Worm (Caenorhabditis elegans) whole organism, L4 larva: ENCODE measurements around the gene nol-6.

Source experiments
- F10B5.3 ChIP-seq: sonication (generic microtip); optimal IDR thresholded peaks from 2 replicates; lab custom pipeline; 2016; ENCODE audit warnings: mild to moderate bottlenecking, missing genetic modification characterization, missing compliant biosample characterization
- aly-2 ChIP-seq: sonication (generic microtip); optimal IDR thresholded peaks from 2 replicates; lab custom pipeline; 2018; ENCODE audit warnings: missing biosample characterization, missing genetic modification characterization
- ama-1 ChIP-seq: fragments of 150-350 bp; optimal IDR thresholded peaks from 2 replicates; lab custom pipeline; 2014; ENCODE audit warnings: inconsistent platforms, mixed read lengths
- ces-1 ChIP-seq: fragments of 150-350 bp; sonication (generic microtip); optimal IDR thresholded peaks from 4 replicates; lab custom pipeline; 2014; ENCODE audit warnings: missing biosample characterization, missing genetic modification reagents, missing genetic modification characterization
- hmg-1.1 ChIP-seq: fragments of 200-800 bp; sonication (Bioruptor generic); IDR thresholded peaks from 2 replicates; pipeline ENCODE4 v1.3.6; 2022; ENCODE audit warnings: missing genetic modification reagents, missing genetic modification characterization, missing compliant biosample characterization
- lin-15B ChIP-seq: fragments of 150-350 bp; sonication (generic microtip); optimal IDR thresholded peaks from 3 replicates; lab custom pipeline; 2014; ENCODE audit warnings: missing biosample characterization, missing genetic modification characterization
- lin-39 ChIP-seq: fragments of 150-350 bp; optimal IDR thresholded peaks from 2 replicates; lab custom pipeline; 2014; ENCODE audit warnings: missing biosample characterization, missing genetic modification reagents, missing genetic modification characterization
- mdl-1 ChIP-seq, 2 experiments: fragments of 150-350 bp in 1 of 2; sonication (generic microtip) in 1 of 2; optimal IDR thresholded peaks; 2 replicates each; lab custom pipeline; 2014 to 2017; ENCODE audit warnings: missing biosample characterization in 2 of 2, missing genetic modification characterization in 2 of 2
- mep-1 ChIP-seq: fragments of 150-350 bp; sonication (generic microtip); optimal IDR thresholded peaks from 3 replicates; lab custom pipeline; 2014; ENCODE audit warnings: missing biosample characterization, missing genetic modification characterization
- nhr-237 ChIP-seq: sonication (generic microtip); optimal IDR thresholded peaks from 2 replicates; lab custom pipeline; 2017; ENCODE audit warnings: missing biosample characterization, missing genetic modification characterization
- nhr-6 ChIP-seq: fragments of 150-350 bp; optimal IDR thresholded peaks from 2 replicates; lab custom pipeline; 2014; ENCODE audit warnings: missing biosample characterization, missing genetic modification characterization
- pha-4 ChIP-seq, 2 experiments: fragments of 150-350 bp in 1 of 2; fragments of 200-800 bp in 1 of 2; sonication (Bioruptor generic) in 1 of 2; IDR thresholded peaks in 1 of 2; optimal IDR thresholded peaks in 1 of 2; 2 replicates each; pipeline versions ENCODE4 v1.3.6 to Lab custom; 2014 to 2022; ENCODE audit warnings: missing genetic modification characterization in 2 of 2, missing genetic modification reagents in 2 of 2, missing biosample characterization in 1 of 2, missing compliant biosample characterization in 1 of 2
- snpc-4 ChIP-seq: fragments of 150-350 bp; optimal IDR thresholded peaks from 2 replicates; lab custom pipeline; 2014; ENCODE audit warnings: missing biosample characterization, missing genetic modification characterization

DNA sequence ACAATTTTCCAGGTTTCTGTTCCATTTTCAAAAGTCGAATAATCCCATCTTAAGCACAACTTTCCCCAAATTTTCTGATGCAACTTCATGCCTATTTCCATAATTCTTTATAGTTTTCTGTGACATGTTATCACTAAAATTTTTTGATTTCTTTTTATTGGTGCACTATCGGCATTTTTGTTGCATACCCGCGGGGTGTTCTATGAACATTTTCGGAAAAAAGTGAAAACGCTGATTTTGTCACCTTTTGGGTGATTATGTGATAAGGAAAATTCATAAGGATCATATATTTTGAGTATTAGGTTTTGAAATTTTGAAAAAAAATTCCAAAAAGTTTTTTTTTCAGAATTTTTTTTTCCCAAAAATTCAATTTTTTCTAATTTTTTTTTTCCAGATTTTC, 50.8 kb downstream of the nol-6 start, which contains the start of gene aat-7:
- no peak for TF ChIP-seq snpc-4
- no peak for TF ChIP-seq nhr-237 (tag; lab: Kevin White, UChicago)
- no peak for TF ChIP-seq aly-2 (tag; lab: Kevin White, UChicago)
- TF ChIP-seq lin-15B: no peak
- TF ChIP-seq pha-4 (GFP tag; IDR thresholded peaks at IDR 0.05; lab: Robert Waterston, UW): no peak
- no peak for TF ChIP-seq pha-4 (tag; optimal IDR thresholded peaks at IDR 0.05; lab: Kevin White, UChicago)
- TF ChIP-seq lin-39: no peak
- no peak for TF ChIP-seq F10B5.3 (tag; lab: Kevin White, UChicago)
- TF ChIP-seq ces-1 (GFP tag; lab: Kevin White, UChicago): no peak
- TF ChIP-seq mep-1: no peak
- no peak for TF ChIP-seq mdl-1 (tag; optimal IDR thresholded peaks at IDR 0.05; lab: Kevin White, UChicago)
- TF ChIP-seq nhr-6 (tag; lab: Kevin White, UChicago): no peak
- TF ChIP-seq ama-1 (lab: Kevin White, UChicago): no peak
- no peak for TF ChIP-seq hmg-1.1
